Fruit fly (Drosophila melanogaster) whole organism, embryonic: ENCODE results near the gene msl-3.

Experiments used
- Ada2b ChIP-seq: fragments of 200-800 bp; sonication (Bioruptor generic); IDR thresholded peaks from 2 replicates; pipeline ENCODE4 v1.3.6; 2022; ENCODE audit warnings: missing biosample characterization, missing genetic modification characterization
- BtbVII ChIP-seq: fragments of 200-800 bp; sonication (Bioruptor generic); optimal IDR thresholded peaks from 3 replicates; lab custom pipeline; 2017; ENCODE audit warnings: missing biosample characterization, mild to moderate bottlenecking, missing genetic modification characterization
- CG10462 ChIP-seq: fragments of 200-800 bp; sonication (Bioruptor generic); optimal IDR thresholded peaks from 2 replicates; lab custom pipeline; 2016; ENCODE audit warnings: missing biosample characterization, missing genetic modification characterization
- CG10565 ChIP-seq: fragments of 200-800 bp; sonication (Bioruptor generic); optimal IDR thresholded peaks from 3 replicates; lab custom pipeline; 2016; ENCODE audit warnings: missing biosample characterization, mild to moderate bottlenecking, missing genetic modification characterization
- CG13296 ChIP-seq: fragments of 200-800 bp; sonication (Bioruptor generic); optimal IDR thresholded peaks from 3 replicates; lab custom pipeline; 2018; ENCODE audit warnings: missing biosample characterization, mild to moderate bottlenecking, missing genetic modification characterization
- CG14050 ChIP-seq: fragments of 200-800 bp; sonication (Bioruptor generic); IDR thresholded peaks from 3 replicates; pipeline ENCODE4 v1.3.6; 2022; ENCODE audit warnings: missing biosample characterization, missing genetic modification characterization
- CG16863 ChIP-seq: fragments of 200-800 bp; sonication (Bioruptor generic); optimal IDR thresholded peaks from 3 replicates; lab custom pipeline; 2016; ENCODE audit warnings: missing biosample characterization, missing genetic modification characterization
- CG17802 ChIP-seq: fragments of 200-800 bp; sonication (Bioruptor generic); optimal IDR thresholded peaks from 2 replicates; lab custom pipeline; 2018; ENCODE audit warnings: missing biosample characterization, mild to moderate bottlenecking, missing genetic modification characterization, moderate library complexity
- CG17829 ChIP-seq: fragments of 200-800 bp; optimal IDR thresholded peaks from 2 replicates; lab custom pipeline; 2019; ENCODE audit warnings: missing biosample characterization, mild to moderate bottlenecking, missing genetic modification characterization, moderate library complexity
- CG2199 ChIP-seq: fragments of 200-800 bp; sonication (Bioruptor generic); IDR thresholded peaks from 3 replicates; pipeline ENCODE4 v1.3.6; 2022; ENCODE audit warnings: missing biosample characterization, missing genetic modification characterization
- CG30403 ChIP-seq: fragments of 200-800 bp; sonication (Bioruptor generic); optimal IDR thresholded peaks from 3 replicates; lab custom pipeline; 2016; ENCODE audit warnings: missing biosample characterization, missing genetic modification characterization
- CG31388 ChIP-seq: fragments of 200-800 bp; sonication (Bioruptor generic); optimal IDR thresholded peaks from 2 replicates; lab custom pipeline; 2016; ENCODE audit warnings: missing biosample characterization, missing genetic modification characterization
- CG32772 ChIP-seq: fragments of 200-800 bp; sonication (Bioruptor generic); IDR thresholded peaks from 2 replicates; pipeline ENCODE4 v1.3.6; 2022; ENCODE audit warnings: missing biosample characterization, missing genetic modification characterization
- CG3995 ChIP-seq: fragments of 200-800 bp; sonication (Bioruptor generic); optimal IDR thresholded peaks from 3 replicates; lab custom pipeline; 2016; ENCODE audit warnings: missing biosample characterization, missing genetic modification characterization
- CG42726 ChIP-seq: fragments of 200-800 bp; sonication (Bioruptor generic); IDR thresholded peaks from 2 replicates; pipeline ENCODE4 v1.3.6; 2022; ENCODE audit warnings: missing biosample characterization, missing genetic modification characterization; ENCODE audit not compliant: partially characterized antibody
- CG4730 ChIP-seq: fragments of 200-800 bp; sonication (Bioruptor generic); IDR thresholded peaks from 2 replicates; pipeline ENCODE4 v1.3.6; 2022; ENCODE audit warnings: missing biosample characterization, missing genetic modification characterization
- CG8281 ChIP-seq: fragments of 200-800 bp; sonication (Bioruptor generic); optimal IDR thresholded peaks from 2 replicates; lab custom pipeline; 2018; ENCODE audit warnings: missing biosample characterization, mild to moderate bottlenecking, missing genetic modification characterization, moderate library complexity
- CoRest ChIP-seq: fragments of 200-800 bp; sonication (Bioruptor generic); optimal IDR thresholded peaks from 3 replicates; lab custom pipeline; 2018; ENCODE audit warnings: missing biosample characterization, mild to moderate bottlenecking, missing genetic modification characterization, moderate library complexity
- Dbx ChIP-seq: fragments of 200-800 bp; sonication (Bioruptor generic); IDR thresholded peaks from 3 replicates; pipeline ENCODE4 v1.3.6; 2022; ENCODE audit warnings: missing biosample characterization, missing genetic modification characterization
- Dfd ChIP-seq, 2 experiments: fragments of >200 bp; optimal IDR thresholded peaks; 2 replicates each; lab custom pipeline; 2017; ENCODE audit warnings: missing biosample characterization in 2 of 2, missing genetic modification characterization in 2 of 2
- Fer1 ChIP-seq: fragments of 200-800 bp; sonication (Bioruptor generic); optimal IDR thresholded peaks from 2 replicates; lab custom pipeline; 2017; ENCODE audit warnings: missing biosample characterization, mild to moderate bottlenecking, missing genetic modification characterization
- HLH4C ChIP-seq: fragments of 200-800 bp; sonication (Bioruptor generic); IDR thresholded peaks from 3 replicates; pipeline ENCODE4 v1.3.6; 2022; ENCODE audit warnings: missing biosample characterization, missing genetic modification characterization; ENCODE audit not compliant: partially characterized antibody
- HLH54F ChIP-seq: fragments of 200-800 bp; sonication (Bioruptor generic); optimal IDR thresholded peaks from 3 replicates; lab custom pipeline; 2016; ENCODE audit warnings: missing biosample characterization, missing genetic modification characterization
- HmgD ChIP-seq: fragments of 200-800 bp; sonication (Bioruptor generic); optimal IDR thresholded peaks from 3 replicates; lab custom pipeline; 2016; ENCODE audit warnings: missing biosample characterization, missing genetic modification characterization
- Hmr ChIP-seq: fragments of 200-800 bp; sonication (Bioruptor generic); optimal IDR thresholded peaks from 3 replicates; lab custom pipeline; 2017; ENCODE audit warnings: mild to moderate bottlenecking, missing biosample characterization, missing genetic modification reagents, missing genetic modification characterization
- Hsf ChIP-seq: fragments of 200-800 bp; sonication (Bioruptor generic); optimal IDR thresholded peaks from 3 replicates; lab custom pipeline; 2016; ENCODE audit warnings: missing biosample characterization, missing genetic modification characterization
- Lhr ChIP-seq: fragments of 200-800 bp; sonication (Bioruptor generic); optimal IDR thresholded peaks from 3 replicates; lab custom pipeline; 2017; ENCODE audit warnings: mild to moderate bottlenecking, missing biosample characterization, missing genetic modification reagents, missing genetic modification characterization
- MBD-R2 ChIP-seq: fragments of 200-800 bp; sonication (Bioruptor generic); IDR thresholded peaks from 2 replicates; pipeline ENCODE4 v1.3.6; 2022; ENCODE audit warnings: missing biosample characterization, missing genetic modification characterization
- Myb ChIP-seq: fragments of 200-800 bp; sonication (Bioruptor generic); optimal IDR thresholded peaks from 2 replicates; lab custom pipeline; 2016; ENCODE audit warnings: missing biosample characterization, missing genetic modification characterization
- NC2β ChIP-seq: fragments of 200-800 bp; sonication (Bioruptor generic); optimal IDR thresholded peaks from 2 replicates; lab custom pipeline; 2016; ENCODE audit warnings: missing biosample characterization, missing genetic modification characterization
- Ravus ChIP-seq: fragments of 200-800 bp; sonication (Bioruptor generic); IDR thresholded peaks from 2 replicates; pipeline ENCODE4 v1.3.6; 2022; ENCODE audit warnings: missing biosample characterization, missing genetic modification characterization
- ac ChIP-seq: fragments of 200-800 bp; sonication (Bioruptor generic); optimal IDR thresholded peaks from 3 replicates; lab custom pipeline; 2017; ENCODE audit warnings: missing biosample characterization, mild to moderate bottlenecking, missing genetic modification characterization
- ap ChIP-seq: fragments of 200-800 bp; sonication (Bioruptor generic); IDR thresholded peaks from 2 replicates; pipeline ENCODE4 v1.3.6; 2022; ENCODE audit warnings: missing biosample characterization, missing genetic modification characterization
- crp ChIP-seq, 2 experiments: fragments of 200-800 bp; sonication (Bioruptor generic); optimal IDR thresholded peaks; 2 replicates in 1 of 2; 3 replicates in 1 of 2; lab custom pipeline; 2017; ENCODE audit warnings: missing biosample characterization in 2 of 2, missing genetic modification characterization in 2 of 2, mild to moderate bottlenecking in 1 of 2, moderate library complexity in 1 of 2
- danr ChIP-seq: fragments of 200-800 bp; sonication (Bioruptor generic); IDR thresholded peaks from 2 replicates; pipeline ENCODE4 v1.3.6; 2022; ENCODE audit warnings: missing biosample characterization, missing genetic modification characterization
- dmrt99B ChIP-seq: fragments of 200-800 bp; sonication (Bioruptor generic); optimal IDR thresholded peaks from 2 replicates; lab custom pipeline; 2018; ENCODE audit warnings: missing biosample characterization, mild to moderate bottlenecking, missing genetic modification characterization, moderate library complexity
- fd96Cb ChIP-seq: fragments of 200-800 bp; sonication (Bioruptor generic); optimal IDR thresholded peaks from 2 replicates; lab custom pipeline; 2018; ENCODE audit warnings: missing biosample characterization, mild to moderate bottlenecking, missing genetic modification characterization, moderate library complexity
- ham ChIP-seq: fragments of 200-800 bp; sonication (Bioruptor generic); IDR thresholded peaks from 2 replicates; pipeline ENCODE4 v1.3.6; 2022; ENCODE audit warnings: missing biosample characterization, missing genetic modification characterization
- hkb ChIP-seq, 2 experiments: fragments of 200-800 bp in 1 of 2; fragments of >200 bp in 1 of 2; sonication (Bioruptor generic) in 1 of 2; IDR thresholded peaks in 1 of 2; optimal IDR thresholded peaks in 1 of 2; 2 replicates each; pipeline versions ENCODE4 v1.3.6 to Lab custom; 2017 to 2022; ENCODE audit warnings: missing biosample characterization in 1 of 2, missing genetic modification characterization in 1 of 2
- otp ChIP-seq: fragments of 200-800 bp; sonication (Bioruptor generic); IDR thresholded peaks from 3 replicates; pipeline ENCODE4, ENCODE4 v1.3.6; 2022; ENCODE audit warnings: missing biosample characterization, missing genetic modification characterization
- pnt ChIP-seq: fragments of 200-800 bp; sonication (Bioruptor generic); optimal IDR thresholded peaks from 3 replicates; lab custom pipeline; 2016; ENCODE audit warnings: missing biosample characterization, missing genetic modification characterization
- sc ChIP-seq, 3 experiments: fragments of >200 bp in 2 of 3; fragments of 200-800 bp in 1 of 3; sonication (Bioruptor generic) in 1 of 3; optimal IDR thresholded peaks; 2 replicates in 2 of 3; 3 replicates in 1 of 3; lab custom pipeline; 2017; ENCODE audit warnings: mild to moderate bottlenecking in 1 of 3, missing biosample characterization in 1 of 3, missing genetic modification characterization in 1 of 3, missing genetic modification reagents in 1 of 3
- schlank ChIP-seq: fragments of 200-800 bp; sonication (Bioruptor generic); optimal IDR thresholded peaks from 2 replicates; lab custom pipeline; 2018; ENCODE audit warnings: missing biosample characterization, mild to moderate bottlenecking, missing genetic modification characterization
- scrt ChIP-seq: fragments of 200-800 bp; sonication (Bioruptor generic); optimal IDR thresholded peaks from 2 replicates; lab custom pipeline; 2018; ENCODE audit warnings: missing biosample characterization, mild to moderate bottlenecking, missing genetic modification characterization, moderate library complexity
- ssp ChIP-seq: fragments of 200-800 bp; sonication (Bioruptor generic); IDR thresholded peaks from 2 replicates; pipeline ENCODE4 v1.3.6; 2022; ENCODE audit warnings: missing biosample characterization, missing genetic modification characterization
- sug ChIP-seq: fragments of 200-800 bp; optimal IDR thresholded peaks from 2 replicates; lab custom pipeline; 2019; ENCODE audit warnings: missing biosample characterization, mild to moderate bottlenecking, missing genetic modification characterization, moderate library complexity
- tgo ChIP-seq: fragments of 200-800 bp; sonication (Bioruptor generic); IDR thresholded peaks from 3 replicates; pipeline ENCODE4 v1.3.6; 2022; ENCODE audit warnings: missing biosample characterization, missing genetic modification characterization
- ttk ChIP-seq: fragments of 200-800 bp; sonication (Bioruptor generic); IDR thresholded peaks from 2 replicates; pipeline ENCODE4 v2.1.2; 2022; ENCODE audit warnings: missing biosample characterization, missing genetic modification characterization
- vnd ChIP-seq: fragments of 200-800 bp; sonication (Bioruptor generic); IDR thresholded peaks from 3 replicates; pipeline ENCODE4 v1.3.6; 2022; ENCODE audit warnings: missing biosample characterization, missing genetic modification characterization; ENCODE audit not compliant: partially characterized antibody
- vvl ChIP-seq: fragments of 200-800 bp; sonication (Bioruptor generic); IDR thresholded peaks from 2 replicates; pipeline ENCODE4 v1.3.6; 2022; ENCODE audit warnings: missing biosample characterization, missing genetic modification characterization

Gene msl-3

dm6 chr3L:7090764-7091163 is 34.6 kb downstream of the msl-3 start:
- TF ChIP-seq ttk: peak; percentile 79
- TF ChIP-seq Ravus (GFP tag; lab: Robert Waterston, UW): no peak; the same call in 1 of the 2 replicates
- TF ChIP-seq CG30403 (GFP tag; lab: Kevin White, UChicago): peak; percentile 60
- peak; percentile 57; the same call in 2 of the 3 replicates for TF ChIP-seq CG14050 (GFP tag; lab: Robert Waterston, UW)
- TF ChIP-seq Fer1 (GFP tag; lab: Kevin White, UChicago): peak; percentile 74
- TF ChIP-seq CG17829 (tag; lab: Kevin White, UChicago): peak; percentile 77
- no peak for TF ChIP-seq CG31388
- peak; percentile 46 for TF ChIP-seq Hsf (GFP tag; lab: Kevin White, UChicago)
- no peak for TF ChIP-seq otp (GFP tag; lab: Robert Waterston, UW)
- no peak for TF ChIP-seq Lhr (GFP tag; lab: Kevin White, UChicago)
- TF ChIP-seq pnt: peak; percentile 44
- TF ChIP-seq BtbVII: peak; percentile 38
- TF ChIP-seq Myb (GFP tag; lab: Kevin White, UChicago): peak; percentile 24
- peak; percentile 88 for TF ChIP-seq dmrt99B (tag; lab: Kevin White, UChicago)
- 0 out of 2 replicates have a peak, but pooled peaks have one; percentile 26 for TF ChIP-seq danr (GFP tag; lab: Robert Waterston, UW)
- no peak for TF ChIP-seq CG42726
- TF ChIP-seq NC2β: no peak
- TF ChIP-seq CoRest (tag; lab: Kevin White, UChicago): peak; percentile 53
- TF ChIP-seq vvl: peak; percentile 90
- TF ChIP-seq CG16863 (GFP tag; lab: Kevin White, UChicago): peak; percentile 27
- TF ChIP-seq Dfd (GFP tag; optimal IDR thresholded peaks at IDR 0.05; lab: Kevin White, UChicago): no peak
- TF ChIP-seq ap (GFP tag; lab: Robert Waterston, UW): peak; percentile 60
- TF ChIP-seq CG4730 (GFP tag; lab: Robert Waterston, UW): peak; percentile 56
- no peak for TF ChIP-seq vnd (GFP tag; lab: Robert Waterston, UW)
- no peak for TF ChIP-seq HLH4C (GFP tag; lab: Robert Waterston, UW)
- peak; percentile 66 for TF ChIP-seq CG32772 (GFP tag; lab: Robert Waterston, UW)
- TF ChIP-seq ham (GFP tag; lab: Robert Waterston, UW): no peak
- TF ChIP-seq sc (optimal IDR thresholded peaks at IDR 0.05; lab: Kevin White, UChicago): no peak
- no peak for TF ChIP-seq sc (GFP tag; optimal IDR thresholded peaks at IDR 0.05; lab: Kevin White, UChicago)
- TF ChIP-seq HmgD: no peak
- TF ChIP-seq Ada2b (GFP tag; lab: Robert Waterston, UW): peak; percentile 84
- no peak for TF ChIP-seq sug (tag; lab: Kevin White, UChicago)
- peak; percentile 82 for TF ChIP-seq CG13296 (GFP tag; lab: Kevin White, UChicago)
- no peak for TF ChIP-seq Dbx
- TF ChIP-seq ac (GFP tag; lab: Kevin White, UChicago): no peak
- TF ChIP-seq CG8281: no peak
- TF ChIP-seq CG10565: no peak
- TF ChIP-seq schlank: no peak
- peak; percentile 6 for TF ChIP-seq CG3995
- TF ChIP-seq ssp (GFP tag; lab: Robert Waterston, UW): peak; percentile 56
- no peak for TF ChIP-seq crp (GFP tag; optimal IDR thresholded peaks at IDR 0.05; lab: Kevin White, UChicago)
- no peak for TF ChIP-seq CG10462 (GFP tag; lab: Kevin White, UChicago)
- peak; percentile 83 for TF ChIP-seq tgo (GFP tag; lab: Robert Waterston, UW)
- peak; percentile 70 for TF ChIP-seq fd96Cb (tag; lab: Kevin White, UChicago)
- TF ChIP-seq MBD-R2: no peak
- TF ChIP-seq HLH54F: no peak
- no peak for TF ChIP-seq hkb (optimal IDR thresholded peaks at IDR 0.05; lab: Kevin White, UChicago)
- peak; percentile 78 for TF ChIP-seq hkb (GFP tag; IDR thresholded peaks at IDR 0.05; lab: Robert Waterston, UW)
- peak; percentile 44; the same call in 1 of the 3 replicates for TF ChIP-seq CG2199
- TF ChIP-seq scrt: peak; percentile 58
- peak; percentile 36 for TF ChIP-seq CG17802 (tag; lab: Kevin White, UChicago)
- TF ChIP-seq Hmr (GFP tag; lab: Kevin White, UChicago): peak; percentile 48
